Worm (Caenorhabditis elegans): ENCODE data around the gene C48B4.11.

C48B4.11 gene

DNA sequence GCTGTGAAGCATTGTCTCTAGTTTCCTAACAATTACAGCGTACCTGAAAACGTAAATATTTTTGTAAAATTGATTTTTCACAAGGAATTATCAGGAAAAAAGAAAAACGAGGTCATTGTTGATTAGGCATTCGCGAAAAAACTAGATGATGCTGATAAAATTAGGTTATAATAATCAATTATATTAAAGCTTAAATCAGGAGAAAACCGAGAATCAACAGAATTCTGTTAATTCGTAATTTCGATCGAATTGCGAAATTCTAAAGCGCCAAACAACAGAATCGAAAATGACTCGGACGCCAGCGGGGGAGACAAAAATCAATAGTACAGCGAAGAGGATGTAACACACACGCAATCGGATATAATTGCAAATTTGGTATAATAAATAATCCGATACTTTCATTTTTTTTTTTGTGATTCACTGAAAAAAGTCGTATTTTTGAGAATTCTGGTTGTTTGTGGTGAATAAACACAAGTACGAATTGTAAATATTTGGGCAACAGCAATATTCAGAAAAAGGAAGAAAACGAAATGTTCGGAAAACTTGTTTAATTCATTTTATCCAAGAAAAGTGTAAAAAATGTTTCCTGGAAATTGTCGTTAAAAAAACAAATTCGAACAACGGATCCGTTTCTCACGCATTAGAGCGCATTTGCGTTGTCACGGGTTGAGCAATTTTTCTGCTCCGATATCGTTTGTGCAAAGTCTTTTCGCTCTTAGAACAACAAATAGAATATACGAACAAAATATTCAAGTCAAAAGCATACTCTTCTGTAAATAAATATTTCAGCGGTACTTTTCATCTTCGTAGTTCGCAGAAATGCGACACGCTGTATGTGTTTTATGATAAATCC, 14.3 kb upstream of the C48B4.11 start, which contains the start of gene ced-7:
ced-7 (minus strand) TSS at position 51 of the 853 bp plus-strand sequence.
- no peak for TF ChIP-seq ceh-91 (GFP tag; IDR thresholded peaks at IDR 0.05)
- peak; percentile 18 for TF ChIP-seq attf-5 (GFP tag; optimal IDR thresholded peaks at IDR 0.05)
- TF ChIP-seq cebp-1 (GFP tag; IDR thresholded peaks at IDR 0.05): no peak
- TF ChIP-seq cebp-1 (tag; optimal IDR thresholded peaks at IDR 0.05): peak; percentile 82

DNA sequence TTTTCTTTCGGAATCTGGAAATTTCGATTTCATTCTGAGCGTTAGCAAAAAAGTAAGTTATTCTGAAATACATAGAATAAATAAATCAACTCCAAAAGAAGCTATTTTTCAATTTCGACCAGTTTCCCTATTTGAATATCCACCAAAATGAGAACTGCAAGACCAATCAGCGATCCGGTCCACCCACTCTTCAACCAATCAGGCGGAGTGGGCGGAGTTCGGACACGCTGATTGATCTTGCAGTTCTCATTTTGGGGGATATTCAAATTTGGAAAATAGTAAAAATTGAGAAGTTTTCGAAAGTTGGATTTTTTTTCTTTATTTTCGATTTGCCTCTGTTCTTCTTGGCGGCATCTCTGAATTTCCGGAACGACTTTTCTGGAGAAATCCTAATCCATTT, 5.0 kb upstream of the C48B4.11 start:
- TF ChIP-seq tbp1 (GFP tag; optimal IDR thresholded peaks at IDR 0.05) (no peak), aptf-2 (GFP tag; conservative IDR thresholded peaks at IDR 0.05) (no peak), lin-54 (GFP tag; optimal IDR thresholded peaks at IDR 0.05) (peak; percentile 28), D2030.7 (GFP tag; IDR thresholded peaks at IDR 0.05) (no peak), madf-10 (tag; optimal IDR thresholded peaks at IDR 0.05) (no peak), atf-7 (tag; optimal IDR thresholded peaks at IDR 0.05) (no peak), lin-26 (GFP tag; IDR thresholded peaks at IDR 0.05) (no peak), hmg-20 (GFP tag; IDR thresholded peaks at IDR 0.05) (no peak), let-607 (tag; optimal IDR thresholded peaks at IDR 0.05) (peak; percentile 73 to 95), lin-35 (GFP tag; optimal IDR thresholded peaks at IDR 0.05) (peak in 1 of 3 experiments; percentile 26), T07F8.4 (tag; optimal IDR thresholded peaks at IDR 0.05) (no peak), B0019.2 (GFP tag; conservative IDR thresholded peaks at IDR 0.05) (no peak), lsy-27 (tag; optimal IDR thresholded peaks at IDR 0.05; ENCODE audit: borderline replicate concordance, insufficient read depth) (no peak), him-1 (tag; optimal IDR thresholded peaks at IDR 0.05) (no peak), attf-6 (GFP tag; IDR thresholded peaks at IDR 0.05) (no peak), F37B4.10 (GFP tag; IDR thresholded peaks at IDR 0.05) (no peak), efl-1 (GFP tag; optimal IDR thresholded peaks at IDR 0.05) (peak; percentile 50), attf-5 (GFP tag; optimal IDR thresholded peaks at IDR 0.05) (no peak), F22D6.2 (tag; optimal IDR thresholded peaks at IDR 0.05) (no peak), C17E4.6 (GFP tag; IDR thresholded peaks at IDR 0.05) (no peak), nfyb-1 (GFP tag; IDR thresholded peaks at IDR 0.05) (peak; percentile 99), somi-1 (GFP tag; optimal IDR thresholded peaks at IDR 0.05) (no peak), akir-1 (GFP tag; optimal IDR thresholded peaks at IDR 0.05) (no peak), ccch-3 (GFP tag; optimal IDR thresholded peaks at IDR 0.05) (no peak), snpc-3.4 (tag; optimal IDR thresholded peaks at IDR 0.05) (no peak), Y56A3A.18 (GFP tag; IDR thresholded peaks at IDR 0.05) (no peak), sea-2 (GFP tag; IDR thresholded peaks at IDR 0.05) (no peak), nhr-90 (tag; optimal IDR thresholded peaks at IDR 0.05) (no peak), nhr-27 (tag; optimal IDR thresholded peaks at IDR 0.05) (no peak), mcd-1 (GFP tag; IDR thresholded peaks at IDR 0.05) (0 out of 2 replicates have a peak, but pooled peaks have one; percentile 12), snpc-4 (GFP tag; optimal IDR thresholded peaks at IDR 0.05) (no peak), snpc-4 (tag; optimal IDR thresholded peaks at IDR 0.05) (no peak), bed-1 (GFP tag; IDR thresholded peaks at IDR 0.05) (no peak), hmg-1.2 (GFP tag; IDR thresholded peaks at IDR 0.05) (no peak), ZK185.1 (tag; optimal IDR thresholded peaks at IDR 0.05; ENCODE audit: poor library complexity, severe bottlenecking) (no peak), repo-1 (tag; optimal IDR thresholded peaks at IDR 0.05) (no peak), nfya-2 (GFP tag; IDR thresholded peaks at IDR 0.05) (peak; percentile 98), F57A8.1 (GFP tag; optimal IDR thresholded peaks at IDR 0.05) (no peak), tlf-1 (GFP tag; optimal IDR thresholded peaks at IDR 0.05) (no peak)
